Fruit fly (Drosophila melanogaster) whole organism, prepupa: ENCODE measurements around the gene CG14401.

Source experiments
- CG10669 ChIP-seq: fragments of 200-800 bp; sonication (Bioruptor generic); optimal IDR thresholded peaks from 3 replicates; lab custom pipeline; 2018; ENCODE audit warnings: missing biosample characterization, mild to moderate bottlenecking, missing genetic modification characterization, moderate library complexity
- CG6276 ChIP-seq: fragments of 200-800 bp; sonication (Bioruptor generic); optimal IDR thresholded peaks from 2 replicates; lab custom pipeline; 2017; ENCODE audit warnings: missing biosample characterization, mild to moderate bottlenecking, missing genetic modification characterization
- Gug ChIP-seq: fragments of 200-800 bp; sonication (Bioruptor generic); IDR thresholded peaks from 2 replicates; pipeline ENCODE4 v1.3.6; 2022; ENCODE audit warnings: missing biosample characterization, missing genetic modification characterization
- Hr38 ChIP-seq: sonication (Bioruptor generic); optimal IDR thresholded peaks from 2 replicates; lab custom pipeline; 2016; ENCODE audit warnings: missing biosample characterization, missing genetic modification characterization
- Lpt ChIP-seq: fragments of 200-800 bp; sonication (Bioruptor generic); optimal IDR thresholded peaks from 3 replicates; lab custom pipeline; 2016; ENCODE audit warnings: missing biosample characterization, missing genetic modification characterization
- Sox14 ChIP-seq: fragments of 200-800 bp; sonication (Bioruptor generic); optimal IDR thresholded peaks from 3 replicates; lab custom pipeline; 2016; ENCODE audit warnings: missing biosample characterization, missing genetic modification characterization
- esn ChIP-seq: fragments of 200-800 bp; sonication (Bioruptor generic); optimal IDR thresholded peaks from 2 replicates; lab custom pipeline; 2016; ENCODE audit warnings: missing biosample characterization, mild to moderate bottlenecking, missing genetic modification characterization, moderate library complexity
- fd59A ChIP-seq: fragments of 200-800 bp; sonication (Bioruptor generic); optimal IDR thresholded peaks from 2 replicates; lab custom pipeline; 2017; ENCODE audit warnings: missing biosample characterization, mild to moderate bottlenecking, missing genetic modification characterization, missing genetic modification reagents
- fkh ChIP-seq: fragments of 200-800 bp; sonication (Bioruptor generic); optimal IDR thresholded peaks from 3 replicates; lab custom pipeline; 2017; ENCODE audit warnings: missing biosample characterization, mild to moderate bottlenecking, missing genetic modification characterization, moderate library complexity
- lz ChIP-seq: fragments of 200-800 bp; sonication (Bioruptor generic); optimal IDR thresholded peaks from 3 replicates; lab custom pipeline; 2016; ENCODE audit warnings: missing biosample characterization, missing genetic modification characterization
- net ChIP-seq: fragments of 200-800 bp; sonication (Bioruptor generic); optimal IDR thresholded peaks from 3 replicates; lab custom pipeline; 2016; ENCODE audit warnings: missing biosample characterization, missing genetic modification characterization
- ss ChIP-seq, 2 experiments: fragments of 200-800 bp; sonication (Bioruptor generic); optimal IDR thresholded peaks; 2 replicates in 1 of 2; 3 replicates in 1 of 2; lab custom pipeline; 2017 to 2018; ENCODE audit warnings: mild to moderate bottlenecking in 2 of 2, missing biosample characterization in 2 of 2, missing genetic modification characterization in 2 of 2, moderate library complexity in 1 of 2

DNA sequence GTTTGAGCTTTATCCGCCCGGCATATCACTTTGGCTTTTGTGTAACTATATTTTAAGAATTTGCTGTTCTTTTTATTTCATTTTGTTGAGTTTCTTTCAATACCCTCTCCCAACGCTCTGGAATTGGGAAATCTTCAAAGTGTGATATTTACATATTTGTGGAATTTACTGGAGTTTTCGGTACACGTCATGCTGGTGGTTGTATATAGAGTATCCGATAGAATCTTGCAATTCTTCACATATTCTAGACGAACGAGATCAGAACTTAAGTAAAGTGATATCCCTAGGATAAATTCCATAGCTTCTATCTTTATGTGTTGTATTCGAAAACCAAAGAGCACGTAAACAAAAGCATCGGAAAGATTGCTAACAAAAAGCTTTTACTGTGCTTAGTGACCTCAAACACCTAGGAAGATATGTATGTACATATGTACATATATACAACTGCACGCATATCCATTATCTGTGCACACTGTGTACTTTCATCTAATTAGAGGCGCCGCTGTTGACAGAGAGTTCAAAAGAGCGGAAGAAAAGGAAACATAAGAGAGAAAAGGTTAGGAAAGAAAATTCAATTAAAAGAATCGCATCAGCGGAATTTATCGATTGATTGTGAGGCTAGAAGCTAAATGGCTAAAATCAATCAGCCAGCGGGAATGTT is 27.2 kb downstream of the CG14401 start:
- no peak for TF ChIP-seq fd59A (GFP tag; lab: Kevin White, UChicago)
- no peak for TF ChIP-seq Lpt (GFP tag; lab: Kevin White, UChicago)
- peak; percentile 76 for TF ChIP-seq fkh (GFP tag; lab: Kevin White, UChicago)
- TF ChIP-seq CG10669 (GFP tag; lab: Kevin White, UChicago), result no peak
- TF ChIP-seq CG6276 (GFP tag; lab: Kevin White, UChicago), result no peak
- no peak for TF ChIP-seq Hr38 (GFP tag; lab: Kevin White, UChicago)
- no peak for TF ChIP-seq Sox14 (GFP tag; lab: Kevin White, UChicago)
- TF ChIP-seq Gug, result no peak
- TF ChIP-seq ss (GFP tag; optimal IDR thresholded peaks at IDR 0.05; lab: Kevin White, UChicago), result no peak
- TF ChIP-seq lz (GFP tag; lab: Kevin White, UChicago), result no peak
- no peak for TF ChIP-seq esn (GFP tag; lab: Kevin White, UChicago)
- TF ChIP-seq net (GFP tag; lab: Kevin White, UChicago), result no peak
